Worm (Caenorhabditis elegans): ENCODE results near the gene T25B9.9.
A peak's percentile ranks its signal among the peaks of the same experiment; 100 is the strongest.

T25B9.9 gene

ce11 chrIV:10811388-10811787, 41.9 kb downstream of the T25B9.9 start:
- TF ChIP-seq pha-4 (tag; optimal IDR thresholded peaks at IDR 0.05): peak; percentile 85
- TF ChIP-seq ztf-11 (tag; optimal IDR thresholded peaks at IDR 0.05): no peak

ce11 chrIV:10812099-10812498, 42.6 kb downstream of the T25B9.9 start, which contains the start of gene miz-1:
Gene miz-1, plus strand, starts transcription at chrIV:10812399.
- TF ChIP-seq sem-2 (GFP tag; optimal IDR thresholded peaks at IDR 0.05): no peak
- TF ChIP-seq nhr-237 (tag; optimal IDR thresholded peaks at IDR 0.05): no peak
- TF ChIP-seq unc-39 (tag; optimal IDR thresholded peaks at IDR 0.05): no peak
- no peak for TF ChIP-seq ceh-83 (GFP tag; optimal IDR thresholded peaks at IDR 0.05)
- TF ChIP-seq elt-3 (tag; optimal IDR thresholded peaks at IDR 0.05): no peak
- no peak for TF ChIP-seq nhr-2 (tag; optimal IDR thresholded peaks at IDR 0.05)
- TF ChIP-seq ham-2 (GFP tag; optimal IDR thresholded peaks at IDR 0.05): no peak
- TF ChIP-seq lin-13 (tag; optimal IDR thresholded peaks at IDR 0.05): no peak
- no peak for TF ChIP-seq ceh-43 (GFP tag; optimal IDR thresholded peaks at IDR 0.05)
- TF ChIP-seq nhr-12 (tag; optimal IDR thresholded peaks at IDR 0.05): no peak
- no peak for TF ChIP-seq blmp-1 (tag; optimal IDR thresholded peaks at IDR 0.05)
- TF ChIP-seq lsy-2 (tag; optimal IDR thresholded peaks at IDR 0.05): no peak
- TF ChIP-seq ceh-39 (tag; optimal IDR thresholded peaks at IDR 0.05): no peak
- TF ChIP-seq drap-1 (GFP tag; optimal IDR thresholded peaks at IDR 0.05): no peak
- no peak for TF ChIP-seq zip-8 (tag; optimal IDR thresholded peaks at IDR 0.05)
- TF ChIP-seq cnd-1 (tag; optimal IDR thresholded peaks at IDR 0.05): no peak

ce11 chrIV:10815950-10816349, 46.5 kb downstream of the T25B9.9 start:
- TF ChIP-seq blmp-1 (tag; optimal IDR thresholded peaks at IDR 0.05) (peak; percentile 33), lin-13 (tag; optimal IDR thresholded peaks at IDR 0.05) (no peak), ceh-43 (GFP tag; optimal IDR thresholded peaks at IDR 0.05) (no peak), mep-1 (tag; optimal IDR thresholded peaks at IDR 0.05) (no peak), sem-2 (GFP tag; optimal IDR thresholded peaks at IDR 0.05) (no peak), cnd-1 (tag; optimal IDR thresholded peaks at IDR 0.05) (no peak)

- TF ChIP-seq nhr-28 (tag; optimal IDR thresholded peaks at IDR 0.05): no peak
- TF ChIP-seq sem-2 (GFP tag; optimal IDR thresholded peaks at IDR 0.05): no peak
- TF ChIP-seq ceh-39 (tag; optimal IDR thresholded peaks at IDR 0.05): peak; percentile 14
- TF ChIP-seq ham-2 (GFP tag; optimal IDR thresholded peaks at IDR 0.05): peak; percentile 81
- no peak for TF ChIP-seq unc-39 (tag; optimal IDR thresholded peaks at IDR 0.05)
- TF ChIP-seq bed-3 (GFP tag; optimal IDR thresholded peaks at IDR 0.05): no peak
- no peak for TF ChIP-seq tbx-8 (GFP tag; optimal IDR thresholded peaks at IDR 0.05)
- TF ChIP-seq unc-62 (GFP tag; optimal IDR thresholded peaks at IDR 0.05): peak; percentile 31
- TF ChIP-seq nhr-237 (tag; optimal IDR thresholded peaks at IDR 0.05): no peak
- TF ChIP-seq nhr-2 (tag; optimal IDR thresholded peaks at IDR 0.05): peak; percentile 96
- no peak for TF ChIP-seq ceh-43 (GFP tag; optimal IDR thresholded peaks at IDR 0.05)
- no peak for TF ChIP-seq ces-1 (GFP tag; optimal IDR thresholded peaks at IDR 0.05)
- TF ChIP-seq ceh-83 (GFP tag; optimal IDR thresholded peaks at IDR 0.05): no peak
- TF ChIP-seq drap-1 (GFP tag; optimal IDR thresholded peaks at IDR 0.05): peak; percentile 58
- no peak for TF ChIP-seq nhr-12 (tag; optimal IDR thresholded peaks at IDR 0.05)
- TF ChIP-seq unc-120 (tag; optimal IDR thresholded peaks at IDR 0.05; ENCODE audit: poor library complexity, severe bottlenecking): peak; percentile 57
- no peak for TF ChIP-seq mab-5 (tag; optimal IDR thresholded peaks at IDR 0.05)
- no peak for TF ChIP-seq flh-1 (GFP tag; optimal IDR thresholded peaks at IDR 0.05)
- TF ChIP-seq lin-13 (tag; optimal IDR thresholded peaks at IDR 0.05): peak; percentile 38
- peak; percentile 52 for TF ChIP-seq mep-1 (tag; optimal IDR thresholded peaks at IDR 0.05)
- no peak for TF ChIP-seq lin-32 (GFP tag; optimal IDR thresholded peaks at IDR 0.05)
- TF ChIP-seq M03D4.4 (tag; optimal IDR thresholded peaks at IDR 0.05): peak; percentile 10
- TF ChIP-seq ztf-11 (tag; optimal IDR thresholded peaks at IDR 0.05): peak; percentile 39
- peak; percentile 52 for TF ChIP-seq pha-4 (tag; optimal IDR thresholded peaks at IDR 0.05)
- no peak for TF ChIP-seq zip-8 (tag; optimal IDR thresholded peaks at IDR 0.05)
- peak; percentile 81 for TF ChIP-seq mls-2 (tag; optimal IDR thresholded peaks at IDR 0.05)
- TF ChIP-seq elt-1 (tag; optimal IDR thresholded peaks at IDR 0.05; ENCODE audit: borderline replicate concordance, insufficient read depth): no peak
- peak; percentile 49 for TF ChIP-seq blmp-1 (tag; optimal IDR thresholded peaks at IDR 0.05)
- TF ChIP-seq cnd-1 (tag; optimal IDR thresholded peaks at IDR 0.05): peak; percentile 64
- no peak for TF ChIP-seq lsy-2 (tag; optimal IDR thresholded peaks at IDR 0.05)
- peak; percentile 72 for TF ChIP-seq sptf-1 (tag; optimal IDR thresholded peaks at IDR 0.05)
- TF ChIP-seq elt-3 (tag; optimal IDR thresholded peaks at IDR 0.05): no peak
- TF ChIP-seq hlh-1 (tag; optimal IDR thresholded peaks at IDR 0.05): peak; percentile 32
- TF ChIP-seq nhr-76 (tag; optimal IDR thresholded peaks at IDR 0.05): no peak
- TF ChIP-seq snpc-4 (tag; optimal IDR thresholded peaks at IDR 0.05): no peak
These were observed 47.6 kb downstream of the T25B9.9 start for ce11 chrIV:10817030-10817429.

All from whole organism, mixed stage, embryonic.